Worm (Caenorhabditis elegans) whole organism, L4 larva: ENCODE data around the gene C27A7.6.

Source experiments
- D1046.2 ChIP-seq: fragments of 200-800 bp; sonication (Bioruptor generic); IDR thresholded peaks from 2 replicates; pipeline ENCODE4 v1.3.6; 2022; ENCODE audit warnings: missing genetic modification characterization, missing compliant biosample characterization
- F37D6.2 ChIP-seq: sonication (generic microtip); optimal IDR thresholded peaks from 2 replicates; lab custom pipeline; 2016; ENCODE audit warnings: mild to moderate bottlenecking, missing genetic modification characterization, missing compliant biosample characterization
- ZK337.2 ChIP-seq: fragments of 200-800 bp; sonication (Bioruptor generic); IDR thresholded peaks from 2 replicates; pipeline ENCODE4 v1.3.6; 2022; ENCODE audit warnings: missing genetic modification reagents, missing genetic modification characterization, missing compliant biosample characterization
- ama-1 ChIP-seq: fragments of 150-350 bp; optimal IDR thresholded peaks from 2 replicates; lab custom pipeline; 2014; ENCODE audit warnings: inconsistent platforms, mixed read lengths
- attf-4 ChIP-seq: sonication (generic microtip); optimal IDR thresholded peaks from 3 replicates; lab custom pipeline; 2017; ENCODE audit warnings: missing biosample characterization, missing genetic modification characterization
- ceh-20 ChIP-seq: fragments of 200-800 bp; sonication (Bioruptor generic); IDR thresholded peaks from 2 replicates; pipeline ENCODE4 v1.3.6; 2022; ENCODE audit warnings: missing genetic modification reagents, missing genetic modification characterization, missing compliant biosample characterization
- ceh-82 ChIP-seq: sonication (generic microtip); optimal IDR thresholded peaks from 2 replicates; lab custom pipeline; 2017; ENCODE audit warnings: missing biosample characterization, missing genetic modification characterization
- daf-12 ChIP-seq: fragments of 150-350 bp; optimal IDR thresholded peaks from 2 replicates; lab custom pipeline; 2014; ENCODE audit warnings: missing biosample characterization, missing genetic modification reagents, missing genetic modification characterization
- daf-16 ChIP-seq, 3 experiments: sonication (generic microtip); optimal IDR thresholded peaks; 2 replicates each; lab custom pipeline; 2016 to 2017; ENCODE audit warnings: missing genetic modification characterization in 3 of 3, missing genetic modification reagents in 3 of 3, mild to moderate bottlenecking in 2 of 3, missing compliant biosample characterization in 2 of 3, missing biosample characterization in 1 of 3, moderate library complexity in 1 of 3
- daf-19 ChIP-seq: fragments of 200-800 bp; sonication (Bioruptor generic); conservative IDR thresholded peaks from 2 replicates; pipeline ENCODE4 v1.3.6; 2022; ENCODE audit warnings: missing genetic modification characterization, missing compliant biosample characterization
- dmd-6 ChIP-seq: fragments of 200-800 bp; sonication (Bioruptor generic); IDR thresholded peaks from 2 replicates; pipeline ENCODE4 v1.3.6; 2022; ENCODE audit warnings: missing genetic modification reagents, missing genetic modification characterization, missing compliant biosample characterization
- dmd-8 ChIP-seq: fragments of 200-800 bp; sonication (Bioruptor generic); IDR thresholded peaks from 2 replicates; pipeline ENCODE4 v1.3.6; 2022; ENCODE audit warnings: missing genetic modification characterization, missing compliant biosample characterization
- duxl-1 ChIP-seq: sonication (generic microtip); optimal IDR thresholded peaks from 2 replicates; lab custom pipeline; 2016; ENCODE audit warnings: mild to moderate bottlenecking, missing genetic modification characterization, moderate library complexity, missing compliant biosample characterization; ENCODE audit not compliant: poor library complexity
- dve-1 ChIP-seq: sonication (generic microtip); optimal IDR thresholded peaks from 2 replicates; lab custom pipeline; 2017; ENCODE audit warnings: antibody characterized with exemption, mild to moderate bottlenecking, missing genetic modification characterization, missing compliant biosample characterization; ENCODE audit not compliant: insufficient read depth
- egl-27 ChIP-seq: sonication (generic microtip); optimal IDR thresholded peaks from 3 replicates; lab custom pipeline; 2017; ENCODE audit warnings: missing biosample characterization, missing genetic modification reagents, missing genetic modification characterization
- egl-43 ChIP-seq: fragments of 200-800 bp; sonication (Bioruptor generic); IDR thresholded peaks from 2 replicates; pipeline ENCODE4 v1.3.6; 2022; ENCODE audit warnings: missing genetic modification reagents, missing genetic modification characterization, missing compliant biosample characterization
- fkh-10 ChIP-seq: fragments of 150-350 bp; optimal IDR thresholded peaks from 2 replicates; lab custom pipeline; 2014; ENCODE audit warnings: missing biosample characterization, missing genetic modification reagents, missing genetic modification characterization
- fos-1 ChIP-seq: fragments of 150-350 bp; optimal IDR thresholded peaks from 2 replicates; lab custom pipeline; 2014; ENCODE audit warnings: missing biosample characterization, missing genetic modification characterization
- hmg-1.1 ChIP-seq: fragments of 200-800 bp; sonication (Bioruptor generic); IDR thresholded peaks from 2 replicates; pipeline ENCODE4 v1.3.6; 2022; ENCODE audit warnings: missing genetic modification reagents, missing genetic modification characterization, missing compliant biosample characterization
- lir-3 ChIP-seq: sonication (generic microtip); optimal IDR thresholded peaks from 2 replicates; lab custom pipeline; 2016; ENCODE audit warnings: mild to moderate bottlenecking, missing genetic modification characterization, missing compliant biosample characterization
- mdt-29 ChIP-seq: fragments of 200-800 bp; sonication (Bioruptor generic); IDR thresholded peaks from 2 replicates; pipeline ENCODE4 v1.3.6; 2022; ENCODE audit warnings: missing genetic modification reagents, missing genetic modification characterization, missing compliant biosample characterization
- mxl-2 ChIP-seq: fragments of 200-800 bp; sonication (Bioruptor generic); conservative IDR thresholded peaks from 2 replicates; pipeline ENCODE4 v1.3.6; 2022; ENCODE audit warnings: missing genetic modification reagents, missing genetic modification characterization, missing compliant biosample characterization
- nhr-11 ChIP-seq: fragments of 150-350 bp; optimal IDR thresholded peaks from 2 replicates; lab custom pipeline; 2014; ENCODE audit warnings: missing biosample characterization, missing genetic modification characterization
- nhr-111 ChIP-seq: fragments of 200-800 bp; sonication (Bioruptor generic); optimal IDR thresholded peaks from 2 replicates; lab custom pipeline; 2018; ENCODE audit warnings: mild to moderate bottlenecking, missing genetic modification characterization, missing compliant biosample characterization
- nhr-28 ChIP-seq: fragments of 150-350 bp; optimal IDR thresholded peaks from 2 replicates; lab custom pipeline; 2014; ENCODE audit warnings: missing biosample characterization, missing genetic modification characterization
- nhr-77 ChIP-seq: fragments of 150-350 bp; optimal IDR thresholded peaks from 2 replicates; lab custom pipeline; 2014; ENCODE audit warnings: missing biosample characterization, missing genetic modification characterization
- pqm-1 ChIP-seq: sonication (generic microtip); optimal IDR thresholded peaks from 2 replicates; lab custom pipeline; 2017; ENCODE audit warnings: missing biosample characterization, missing genetic modification characterization
- rbr-2 ChIP-seq: sonication (generic microtip); optimal IDR thresholded peaks from 2 replicates; lab custom pipeline; 2016; ENCODE audit warnings: missing genotype, missing genetic modification characterization, missing compliant biosample characterization
- saeg-2 ChIP-seq: fragments of 200-800 bp; sonication (Bioruptor generic); IDR thresholded peaks from 2 replicates; pipeline ENCODE4 v1.3.6; 2022; ENCODE audit warnings: missing genetic modification reagents, missing genetic modification characterization, missing compliant biosample characterization
- sdz-12 ChIP-seq: fragments of 200-800 bp; sonication (Bioruptor generic); optimal IDR thresholded peaks from 2 replicates; lab custom pipeline; 2018; ENCODE audit warnings: mild to moderate bottlenecking, missing genetic modification characterization, missing compliant biosample characterization
- snpc-1.2 ChIP-seq: fragments of 200-800 bp; sonication (Bioruptor generic); IDR thresholded peaks from 2 replicates; pipeline ENCODE4 v1.3.6; 2022; ENCODE audit warnings: missing genetic modification reagents, missing genetic modification characterization, missing compliant biosample characterization
- spr-3 ChIP-seq: fragments of 200-800 bp; sonication (Bioruptor generic); optimal IDR thresholded peaks from 2 replicates; lab custom pipeline; 2018; ENCODE audit warnings: mild to moderate bottlenecking, missing genetic modification characterization, missing compliant biosample characterization
- tra-1 ChIP-seq: fragments of 200-800 bp; sonication (Bioruptor generic); IDR thresholded peaks from 2 replicates; pipeline ENCODE4 v1.3.6; 2022; ENCODE audit warnings: missing genetic modification reagents, missing genetic modification characterization, missing compliant biosample characterization
- unc-39 ChIP-seq: sonication (generic microtip); optimal IDR thresholded peaks from 2 replicates; lab custom pipeline; 2017; ENCODE audit warnings: missing biosample characterization, missing genetic modification characterization
- zfp-2 ChIP-seq: sonication (generic microtip); optimal IDR thresholded peaks from 2 replicates; lab custom pipeline; 2016; ENCODE audit warnings: mild to moderate bottlenecking, missing genetic modification characterization, missing compliant biosample characterization
- ztf-11 ChIP-seq: fragments of 150-350 bp; optimal IDR thresholded peaks from 2 replicates; lab custom pipeline; 2014; ENCODE audit warnings: missing biosample characterization, missing genetic modification characterization
- ztf-7 ChIP-seq: fragments of 150-350 bp; optimal IDR thresholded peaks from 2 replicates; lab custom pipeline; 2014; ENCODE audit warnings: missing biosample characterization, missing genetic modification characterization

C27A7.6 gene

ce11 chrV:12086934-12087333, 43.7 kb downstream of the C27A7.6 start, which contains the start of gene gana-1:
TSS of gene gana-1 (plus strand) at chrV:12087234.
- TF ChIP-seq nhr-11 (no peak), dmd-8 (GFP tag; lab: Robert Waterston, UW) (no peak), daf-16 (GFP tag; optimal IDR thresholded peaks at IDR 0.05; lab: Kevin White, UChicago) (no peak), daf-16 (tag; optimal IDR thresholded peaks at IDR 0.05; lab: Kevin White, UChicago) (no peak), ZK337.2 (GFP tag; lab: Robert Waterston, UW) (no peak)

DNA sequence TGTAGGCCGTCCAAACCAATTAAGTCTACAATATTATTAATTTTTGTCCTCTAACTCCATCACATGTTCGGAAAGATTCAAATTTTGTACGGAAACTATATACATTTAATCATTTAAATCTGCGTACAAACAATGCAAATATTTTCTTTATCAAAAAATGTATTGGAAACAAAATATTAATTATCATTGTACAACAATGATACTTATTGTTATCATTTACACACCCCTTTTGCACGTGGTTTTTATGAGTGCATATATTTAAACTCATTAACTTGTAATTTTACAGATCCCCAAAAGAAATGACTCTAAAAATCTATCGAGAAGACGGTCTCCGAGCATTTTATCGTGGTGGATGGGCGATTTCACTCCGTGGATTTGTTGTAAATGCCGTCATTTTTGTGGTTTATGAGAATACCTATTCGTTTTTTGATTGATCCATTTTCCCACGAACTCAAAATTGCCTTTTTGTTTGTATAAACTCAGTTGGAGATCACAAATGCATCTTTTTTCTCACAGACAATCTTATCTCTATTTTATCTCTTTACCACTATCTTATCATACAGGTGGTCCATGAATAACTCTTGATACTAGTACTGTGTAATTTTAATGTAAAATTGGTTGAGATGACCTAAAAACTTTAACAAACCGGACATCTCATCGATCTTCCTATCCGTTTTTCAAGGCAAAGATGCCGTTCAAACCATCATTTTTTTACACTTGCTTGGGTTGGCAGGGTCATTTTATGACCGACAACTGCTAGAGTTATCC, 44.5 kb downstream of the C27A7.6 start:
- no peak for TF ChIP-seq fos-1 (tag; lab: Kevin White, UChicago)

- no peak for TF ChIP-seq ceh-82 (tag; lab: Kevin White, UChicago)
- TF ChIP-seq saeg-2: no peak
- TF ChIP-seq fkh-10 (GFP tag; lab: Kevin White, UChicago): no peak
- TF ChIP-seq dmd-6: peak; percentile 25; the same call in 1 of the 2 replicates
- no peak for TF ChIP-seq ZK337.2 (GFP tag; lab: Robert Waterston, UW)
- no peak for TF ChIP-seq duxl-1 (tag; lab: Kevin White, UChicago)
Measured at ce11 chrV:12084216-12084615, 46.4 kb downstream of the C27A7.6 start, which contains the start of gene R07B7.8. TSS of gene R07B7.8 (minus strand) at chrV:12084316.

DNA sequence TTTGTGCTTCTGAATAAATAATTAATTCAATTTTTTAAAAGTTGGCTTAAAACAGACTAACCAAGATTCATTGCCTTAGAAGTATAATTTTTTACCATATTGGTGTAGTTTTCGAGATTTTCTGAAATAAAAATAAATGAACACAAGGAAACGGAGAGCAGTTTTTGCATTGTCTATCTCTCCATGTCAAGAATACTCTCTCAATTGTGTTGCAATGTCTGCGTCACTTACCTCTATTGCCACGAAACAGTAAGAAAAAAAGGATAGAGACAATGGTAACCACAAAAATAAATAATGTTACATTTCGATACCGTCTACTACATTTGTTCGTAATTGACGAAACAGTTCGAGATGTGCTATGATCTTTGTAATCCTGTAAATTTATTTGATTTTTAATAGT, 47.7 kb downstream of the C27A7.6 start, which contains the start of gene R07B7.10:
Gene R07B7.10 (plus strand): TSS at position 285 of the 400 bp plus-strand sequence.
- TF ChIP-seq ama-1 (lab: Kevin White, UChicago): no peak
- TF ChIP-seq dve-1: peak; percentile 14
- peak; percentile 18 for TF ChIP-seq nhr-28

DNA sequence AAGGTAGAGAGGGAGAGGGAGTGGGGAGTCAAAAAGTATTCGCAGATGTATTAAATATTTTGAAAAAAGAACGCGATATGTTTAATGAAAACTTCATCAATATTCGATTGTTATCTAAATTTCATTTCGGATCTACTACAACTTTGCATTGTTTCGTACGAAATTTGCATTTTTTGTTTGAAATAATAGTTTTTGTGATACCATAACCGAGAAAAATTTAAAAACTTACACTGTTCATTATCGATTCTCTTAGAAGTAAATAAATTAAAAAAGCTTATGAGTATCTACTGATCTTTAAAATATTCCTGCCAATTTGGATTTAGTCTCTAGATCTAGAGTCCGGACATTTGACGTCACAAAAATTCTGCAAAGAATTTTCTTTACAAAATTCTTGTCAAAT, 50.3 kb downstream of the C27A7.6 start, which contains the start of gene R07B7.9:
Gene R07B7.9 (minus strand): TSS at position 101 of the 400 bp plus-strand sequence.
- no peak for TF ChIP-seq mxl-2 (GFP tag; lab: Robert Waterston, UW)
- no peak for TF ChIP-seq rbr-2 (tag; lab: Kevin White, UChicago)
- TF ChIP-seq zfp-2 (tag; lab: Kevin White, UChicago): no peak
- TF ChIP-seq nhr-111: no peak
- no peak for TF ChIP-seq tra-1 (GFP tag; lab: Robert Waterston, UW)
- no peak for TF ChIP-seq lir-3 (tag; lab: Kevin White, UChicago)
- TF ChIP-seq hmg-1.1 (GFP tag; lab: Robert Waterston, UW): no peak
- TF ChIP-seq daf-12 (tag; lab: Kevin White, UChicago): no peak
- TF ChIP-seq mdt-29: no peak
- TF ChIP-seq unc-39 (tag; lab: Kevin White, UChicago): no peak
- TF ChIP-seq ztf-7 (tag; lab: Kevin White, UChicago): no peak
- TF ChIP-seq attf-4 (tag; lab: Kevin White, UChicago): no peak
- TF ChIP-seq ceh-20: no peak
- TF ChIP-seq snpc-1.2: no peak
- no peak for TF ChIP-seq saeg-2
- TF ChIP-seq, all 104 proteins: peak for 0

DNA sequence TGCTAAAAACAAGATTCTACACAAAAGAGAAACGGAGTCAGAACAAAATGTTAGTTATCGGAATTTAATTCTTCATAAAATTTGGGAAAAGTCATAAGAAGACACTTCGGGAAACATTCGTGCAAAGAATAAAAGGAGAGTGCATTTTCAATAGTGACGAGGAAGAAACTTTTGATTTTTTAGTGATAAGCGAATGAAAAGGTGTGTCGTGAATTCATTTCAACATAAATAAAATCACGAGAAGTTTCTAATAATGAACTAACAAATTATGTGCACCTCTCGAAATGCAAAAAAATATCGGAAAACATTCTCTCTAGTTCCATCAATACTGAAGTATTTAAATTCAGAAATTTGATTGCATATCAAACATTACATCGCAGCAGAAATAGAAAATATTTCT, 54.6 kb downstream of the C27A7.6 start:
- TF ChIP-seq egl-27 (tag; lab: Kevin White, UChicago) (no peak), dve-1 (peak; percentile 26), tra-1 (GFP tag; lab: Robert Waterston, UW) (no peak), sdz-12 (no peak), D1046.2 (no peak), nhr-28 (peak; percentile 67), ztf-11 (tag; lab: Kevin White, UChicago) (no peak), nhr-77 (tag; lab: Kevin White, UChicago) (peak; percentile 41), egl-43 (GFP tag; lab: Robert Waterston, UW) (no peak), spr-3 (no peak), F37D6.2 (tag; lab: Kevin White, UChicago) (no peak), daf-19 (GFP tag; lab: Robert Waterston, UW) (no peak), daf-16 (GFP tag; optimal IDR thresholded peaks at IDR 0.05; lab: Kevin White, UChicago) (no peak), daf-16 (tag; optimal IDR thresholded peaks at IDR 0.05; lab: Kevin White, UChicago) (peak; percentile 73), dmd-6 (peak; percentile 51), pqm-1 (peak; percentile 60), snpc-1.2 (no peak), mxl-2 (GFP tag; lab: Robert Waterston, UW) (no peak)
